Worm (Caenorhabditis elegans) whole organism, mixed stage, embryonic: Measurements from ENCODE around the gene srg-69.

Source experiments
- ces-1 ChIP-seq: fragments of 150-350 bp; optimal IDR thresholded peaks from 2 replicates; lab custom pipeline; 2014; ENCODE audit warnings: missing biosample characterization, missing genetic modification reagents, missing genetic modification characterization
- elt-1 ChIP-seq: sonication (generic microtip); optimal IDR thresholded peaks from 2 replicates; lab custom pipeline; 2017; ENCODE audit warnings: missing genetic modification characterization, mild to moderate bottlenecking, missing compliant biosample characterization, antibody characterized with exemption, moderate library complexity, borderline replicate concordance; ENCODE audit not compliant: insufficient read depth
- elt-3 ChIP-seq: fragments of 150-350 bp; optimal IDR thresholded peaks from 2 replicates; lab custom pipeline; 2014; ENCODE audit warnings: missing biosample characterization, missing genetic modification characterization
- flh-1 ChIP-seq: fragments of 200-800 bp; sonication (Bioruptor generic); optimal IDR thresholded peaks from 2 replicates; lab custom pipeline; 2018; ENCODE audit warnings: mild to moderate bottlenecking, missing genetic modification characterization, moderate library complexity, missing compliant biosample characterization
- lin-13 ChIP-seq: fragments of 150-350 bp; optimal IDR thresholded peaks from 2 replicates; lab custom pipeline; 2014; ENCODE audit warnings: missing biosample characterization, missing genetic modification characterization
- mep-1 ChIP-seq: fragments of 150-350 bp; optimal IDR thresholded peaks from 2 replicates; lab custom pipeline; 2017; ENCODE audit warnings: missing biosample characterization, missing genetic modification reagents, missing genetic modification characterization, inconsistent platforms
- nhr-237 ChIP-seq: fragments of 150-350 bp; optimal IDR thresholded peaks from 2 replicates; lab custom pipeline; 2014; ENCODE audit warnings: missing biosample characterization, missing genetic modification characterization
- pha-4 ChIP-seq: fragments of 150-350 bp; optimal IDR thresholded peaks from 2 replicates; lab custom pipeline; 2018; ENCODE audit warnings: missing biosample characterization, missing genetic modification reagents, missing genetic modification characterization
- snpc-4 ChIP-seq: fragments of 150-350 bp; optimal IDR thresholded peaks from 2 replicates; lab custom pipeline; 2014; ENCODE audit warnings: missing biosample characterization, missing genetic modification characterization
- tbx-8 ChIP-seq: fragments of 200-800 bp; sonication (Bioruptor generic); optimal IDR thresholded peaks from 2 replicates; lab custom pipeline; 2018; ENCODE audit warnings: mild to moderate bottlenecking, missing genetic modification characterization, moderate library complexity, missing compliant biosample characterization
- unc-62 ChIP-seq: fragments of 150-350 bp; optimal IDR thresholded peaks from 2 replicates; lab custom pipeline; 2014; ENCODE audit warnings: missing biosample characterization, missing genetic modification reagents, missing genetic modification characterization
- ztf-11 ChIP-seq: fragments of 150-350 bp; optimal IDR thresholded peaks from 2 replicates; lab custom pipeline; 2014; ENCODE audit warnings: missing biosample characterization, missing genetic modification characterization

ce11 chrII:5341573-5341972, 13.9 kb upstream of the srg-69 start:
- TF ChIP-seq snpc-4 (no peak), tbx-8 (GFP tag; lab: Kevin White, UChicago) (no peak), elt-1 (no peak), unc-62 (GFP tag; lab: Kevin White, UChicago) (no peak), flh-1 (no peak), elt-3 (tag; lab: Kevin White, UChicago) (no peak), ces-1 (no peak), mep-1 (tag; lab: Kevin White, UChicago) (no peak), ztf-11 (tag; lab: Kevin White, UChicago) (no peak), nhr-237 (tag; lab: Kevin White, UChicago) (no peak), pha-4 (tag; lab: Kevin White, UChicago) (no peak), lin-13 (tag; lab: Kevin White, UChicago) (no peak)
